Fruit fly (Drosophila melanogaster) whole organism, embryonic: ENCODE data around the gene CG7016.
A peak's percentile ranks its signal among the peaks of the same experiment; 100 is the strongest.

Experiments
- Blimp-1 ChIP-seq: fragments of 200-800 bp; sonication (Bioruptor generic); optimal IDR thresholded peaks from 3 replicates; lab custom pipeline; 2018; ENCODE audit warnings: missing biosample characterization, missing genetic modification characterization, mild to moderate bottlenecking, moderate library complexity, missing genetic modification reagents
- CG10267 ChIP-seq: fragments of 200-800 bp; sonication (Bioruptor generic); optimal IDR thresholded peaks from 2 replicates; lab custom pipeline; 2018; ENCODE audit warnings: missing biosample characterization, mild to moderate bottlenecking, missing genetic modification characterization, moderate library complexity
- CG10274 ChIP-seq: fragments of 200-800 bp; sonication (Bioruptor generic); optimal IDR thresholded peaks from 3 replicates; lab custom pipeline; 2017; ENCODE audit warnings: missing biosample characterization, mild to moderate bottlenecking, missing genetic modification characterization
- CG12236 ChIP-seq: fragments of 200-800 bp; sonication (Bioruptor generic); optimal IDR thresholded peaks from 2 replicates; lab custom pipeline; 2016; ENCODE audit warnings: missing biosample characterization, missing genetic modification characterization
- CG15269 ChIP-seq: fragments of 200-800 bp; sonication (Bioruptor generic); optimal IDR thresholded peaks from 2 replicates; lab custom pipeline; 2018; ENCODE audit warnings: missing biosample characterization, mild to moderate bottlenecking, missing genetic modification characterization, moderate library complexity
- CG16813 ChIP-seq: fragments of 200-800 bp; sonication (Bioruptor generic); IDR thresholded peaks from 3 replicates; pipeline ENCODE4 v1.3.6; 2022; ENCODE audit warnings: missing biosample characterization, missing genetic modification characterization; ENCODE audit not compliant: partially characterized antibody
- CG17359 ChIP-seq: fragments of 200-800 bp; sonication (Bioruptor generic); optimal IDR thresholded peaks from 3 replicates; lab custom pipeline; 2018; ENCODE audit warnings: missing biosample characterization, mild to moderate bottlenecking, missing genetic modification characterization, moderate library complexity
- CG2202 ChIP-seq: fragments of 200-800 bp; sonication (Bioruptor generic); optimal IDR thresholded peaks from 2 replicates; lab custom pipeline; 2018; ENCODE audit warnings: missing biosample characterization, mild to moderate bottlenecking, missing genetic modification characterization
- CG31388 ChIP-seq: fragments of 200-800 bp; sonication (Bioruptor generic); optimal IDR thresholded peaks from 2 replicates; lab custom pipeline; 2016; ENCODE audit warnings: missing biosample characterization, missing genetic modification characterization
- CG7357 ChIP-seq: fragments of 200-800 bp; sonication (Bioruptor generic); IDR thresholded peaks from 3 replicates; pipeline ENCODE4 v1.3.6; 2022; ENCODE audit warnings: missing biosample characterization, missing genetic modification characterization
- CG8478 ChIP-seq: fragments of >200 bp; optimal IDR thresholded peaks from 2 replicates; lab custom pipeline; 2018
- CG9876 ChIP-seq: fragments of 200-800 bp; sonication (Bioruptor generic); optimal IDR thresholded peaks from 2 replicates; lab custom pipeline; 2016; ENCODE audit warnings: missing biosample characterization, missing genetic modification characterization
- CkIIα-i1 ChIP-seq: fragments of 200-800 bp; sonication (Bioruptor generic); IDR thresholded peaks from 2 replicates; pipeline ENCODE4 v1.3.6; 2022; ENCODE audit warnings: missing biosample characterization, missing genetic modification characterization
- Fer1 ChIP-seq: fragments of 200-800 bp; sonication (Bioruptor generic); optimal IDR thresholded peaks from 2 replicates; lab custom pipeline; 2017; ENCODE audit warnings: missing biosample characterization, mild to moderate bottlenecking, missing genetic modification characterization
- H2.0 ChIP-seq: fragments of 200-800 bp; sonication (Bioruptor generic); IDR thresholded peaks from 2 replicates; pipeline ENCODE4 v1.3.6; 2022; ENCODE audit warnings: missing biosample characterization, missing genetic modification characterization
- Hmr ChIP-seq: fragments of 200-800 bp; sonication (Bioruptor generic); optimal IDR thresholded peaks from 3 replicates; lab custom pipeline; 2017; ENCODE audit warnings: mild to moderate bottlenecking, missing biosample characterization, missing genetic modification reagents, missing genetic modification characterization
- Lhr ChIP-seq: fragments of 200-800 bp; sonication (Bioruptor generic); optimal IDR thresholded peaks from 3 replicates; lab custom pipeline; 2017; ENCODE audit warnings: mild to moderate bottlenecking, missing biosample characterization, missing genetic modification reagents, missing genetic modification characterization
- Opbp ChIP-seq: fragments of 200-800 bp; sonication (Bioruptor generic); IDR thresholded peaks from 3 replicates; pipeline ENCODE4 v1.3.6; 2022; ENCODE audit warnings: missing biosample characterization, missing genetic modification characterization; ENCODE audit not compliant: partially characterized antibody
- Stat92E ChIP-seq, 3 experiments: fragments of >200 bp in 2 of 3; fragments of 200-800 bp in 1 of 3; sonication (Bioruptor generic) in 1 of 3; optimal IDR thresholded peaks; 2 replicates each; lab custom pipeline; 2017 to 2019; ENCODE audit warnings: missing biosample characterization in 3 of 3, missing genetic modification characterization in 3 of 3, mild to moderate bottlenecking in 1 of 3, moderate library complexity in 1 of 3
- TFAM ChIP-seq: fragments of 200-800 bp; sonication (Bioruptor generic); optimal IDR thresholded peaks from 2 replicates; lab custom pipeline; 2017; ENCODE audit warnings: missing biosample characterization, missing genetic modification characterization, inconsistent platforms
- Usf ChIP-seq: fragments of 200-800 bp; sonication (Bioruptor generic); optimal IDR thresholded peaks from 2 replicates; lab custom pipeline; 2017; ENCODE audit warnings: missing genotype, missing biosample characterization, missing genetic modification characterization
- Vsx1 ChIP-seq: fragments of 200-800 bp; sonication (Bioruptor generic); optimal IDR thresholded peaks from 2 replicates; lab custom pipeline; 2017; ENCODE audit warnings: missing biosample characterization, mild to moderate bottlenecking, missing genetic modification characterization, missing genetic modification reagents
- ac ChIP-seq: fragments of 200-800 bp; sonication (Bioruptor generic); optimal IDR thresholded peaks from 3 replicates; lab custom pipeline; 2017; ENCODE audit warnings: missing biosample characterization, mild to moderate bottlenecking, missing genetic modification characterization
- aop ChIP-seq: fragments of 200-800 bp; sonication (Bioruptor generic); IDR thresholded peaks from 2 replicates; pipeline ENCODE4 v1.3.6; 2022; ENCODE audit warnings: missing biosample characterization, missing genetic modification characterization
- bcd ChIP-seq: fragments of 200-800 bp; sonication (Bioruptor generic); optimal IDR thresholded peaks from 2 replicates; lab custom pipeline; 2017; ENCODE audit warnings: missing biosample characterization, mild to moderate bottlenecking, missing genetic modification characterization
- br ChIP-seq: fragments of >200 bp; optimal IDR thresholded peaks from 2 replicates; lab custom pipeline; 2017
- corto ChIP-seq: fragments of 200-800 bp; sonication (Bioruptor generic); optimal IDR thresholded peaks from 2 replicates; lab custom pipeline; 2016; ENCODE audit warnings: missing biosample characterization, mild to moderate bottlenecking, missing genetic modification characterization, moderate library complexity
- croc ChIP-seq: fragments of 200-800 bp; sonication (Bioruptor generic); conservative IDR thresholded peaks from 3 replicates; pipeline ENCODE4 v1.3.6; 2022; ENCODE audit warnings: missing biosample characterization, missing genetic modification characterization
- eyg ChIP-seq: fragments of 200-800 bp; sonication (Bioruptor generic); optimal IDR thresholded peaks from 3 replicates; lab custom pipeline; 2016; ENCODE audit warnings: missing biosample characterization, missing genetic modification characterization
- gcm2 ChIP-seq: fragments of 200-800 bp; sonication (Bioruptor generic); optimal IDR thresholded peaks from 2 replicates; lab custom pipeline; 2016; ENCODE audit warnings: missing biosample characterization, missing genetic modification characterization
- grn ChIP-seq: fragments of 200-800 bp; sonication (Bioruptor generic); optimal IDR thresholded peaks from 3 replicates; lab custom pipeline; 2017; ENCODE audit warnings: missing biosample characterization, missing genetic modification characterization
- gsb-n ChIP-seq: fragments of 200-800 bp; sonication (Bioruptor generic); optimal IDR thresholded peaks from 3 replicates; lab custom pipeline; 2018; ENCODE audit warnings: missing biosample characterization, mild to moderate bottlenecking, missing genetic modification characterization
- maf-S ChIP-seq: fragments of 200-800 bp; sonication (Bioruptor generic); optimal IDR thresholded peaks from 2 replicates; lab custom pipeline; 2016; ENCODE audit warnings: missing biosample characterization, missing genetic modification characterization
- odd ChIP-seq: fragments of 200-800 bp; sonication (Bioruptor generic); optimal IDR thresholded peaks from 2 replicates; lab custom pipeline; 2017; ENCODE audit warnings: missing biosample characterization, mild to moderate bottlenecking, missing genetic modification characterization
- otp ChIP-seq: fragments of 200-800 bp; sonication (Bioruptor generic); IDR thresholded peaks from 3 replicates; pipeline ENCODE4, ENCODE4 v1.3.6; 2022; ENCODE audit warnings: missing biosample characterization, missing genetic modification characterization
- pan ChIP-seq, 4 experiments: fragments of >200 bp in 3 of 4; fragments of 200-800 bp in 1 of 4; sonication (Bioruptor generic) in 1 of 4; optimal IDR thresholded peaks in 3 of 4; IDR thresholded peaks in 1 of 4; 2 replicates each; pipeline versions ENCODE4 v1.3.6 to Lab custom; 2017 to 2022; ENCODE audit warnings: missing biosample characterization in 2 of 4, missing genetic modification characterization in 2 of 4, mixed read lengths in 1 of 4
- pita ChIP-seq: fragments of 200-800 bp; sonication (Bioruptor generic); optimal IDR thresholded peaks from 2 replicates; lab custom pipeline; 2017; ENCODE audit warnings: missing biosample characterization, mild to moderate bottlenecking, missing genetic modification characterization
- pnt ChIP-seq: fragments of 200-800 bp; sonication (Bioruptor generic); optimal IDR thresholded peaks from 3 replicates; lab custom pipeline; 2016; ENCODE audit warnings: missing biosample characterization, missing genetic modification characterization
- prd ChIP-seq, 3 experiments: fragments of >200 bp in 2 of 3; fragments of 200-800 bp in 1 of 3; sonication (Bioruptor generic) in 1 of 3; optimal IDR thresholded peaks in 2 of 3; IDR thresholded peaks in 1 of 3; 2 replicates in 2 of 3; 3 replicates in 1 of 3; pipeline versions ENCODE4 v1.3.6 to Lab custom; 2017 to 2022; ENCODE audit warnings: missing biosample characterization in 1 of 3, missing genetic modification characterization in 1 of 3
- run ChIP-seq: fragments of 200-800 bp; sonication (Bioruptor generic); optimal IDR thresholded peaks from 3 replicates; lab custom pipeline; 2018; ENCODE audit warnings: missing biosample characterization, mild to moderate bottlenecking, missing genetic modification characterization
- seq ChIP-seq: fragments of 200-800 bp; sonication (Bioruptor generic); IDR thresholded peaks from 2 replicates; pipeline ENCODE4 v1.3.6; 2022; ENCODE audit warnings: missing biosample characterization, missing genetic modification characterization
- slou ChIP-seq: fragments of 200-800 bp; sonication (Bioruptor generic); optimal IDR thresholded peaks from 3 replicates; lab custom pipeline; 2016; ENCODE audit warnings: missing biosample characterization, missing genetic modification characterization
- tin ChIP-seq: fragments of 200-800 bp; sonication (Bioruptor generic); optimal IDR thresholded peaks from 3 replicates; lab custom pipeline; 2016; ENCODE audit warnings: missing biosample characterization, missing genetic modification characterization
- tio ChIP-seq: fragments of 200-800 bp; sonication (Bioruptor generic); optimal IDR thresholded peaks from 2 replicates; lab custom pipeline; 2017; ENCODE audit warnings: missing biosample characterization, missing genetic modification characterization, inconsistent platforms
- tna ChIP-seq: fragments of 200-800 bp; sonication (Bioruptor generic); IDR thresholded peaks from 2 replicates; pipeline ENCODE4 v1.3.6; 2022; ENCODE audit warnings: missing biosample characterization, missing genetic modification characterization; ENCODE audit not compliant: partially characterized antibody
- tup ChIP-seq: fragments of 200-800 bp; sonication (Bioruptor generic); optimal IDR thresholded peaks from 2 replicates; lab custom pipeline; 2016; ENCODE audit warnings: missing biosample characterization, mild to moderate bottlenecking, missing genetic modification characterization, moderate library complexity
- vvl ChIP-seq: fragments of 200-800 bp; sonication (Bioruptor generic); IDR thresholded peaks from 2 replicates; pipeline ENCODE4 v1.3.6; 2022; ENCODE audit warnings: missing biosample characterization, missing genetic modification characterization

CG7016 gene

dm6 chr3R:24875939-24876842, 13.5 kb downstream of the CG7016 start, which contains the start of gene CG3744 (continued):
- TF ChIP-seq prd (optimal IDR thresholded peaks at IDR 0.05; lab: Kevin White, UChicago): no peak
- peak; percentile 96 for TF ChIP-seq prd (GFP tag; IDR thresholded peaks at IDR 0.05; lab: Robert Waterston, UW)
- peak; percentile 85 for TF ChIP-seq Fer1 (GFP tag; lab: Kevin White, UChicago)
- no peak for TF ChIP-seq br (lab: Kevin White, UChicago)
- peak; percentile 57 for TF ChIP-seq CG10274 (GFP tag; lab: Kevin White, UChicago)
- peak; percentile 79 for TF ChIP-seq CG7357 (GFP tag; lab: Robert Waterston, UW)
- peak; percentile 63 for TF ChIP-seq run (tag; lab: Kevin White, UChicago)
- TF ChIP-seq corto: peak; percentile 44
- TF ChIP-seq bcd (GFP tag; lab: Kevin White, UChicago): peak; percentile 91
- peak; percentile 79 for TF ChIP-seq croc (GFP tag; lab: Robert Waterston, UW)
- TF ChIP-seq slou (GFP tag; lab: Kevin White, UChicago): peak; percentile 85
- TF ChIP-seq CG2202: peak; percentile 57
- TF ChIP-seq Blimp-1 (GFP tag; lab: Kevin White, UChicago): peak; percentile 95
- peak; percentile 69 for TF ChIP-seq tup (GFP tag; lab: Kevin White, UChicago)
- TF ChIP-seq Opbp (GFP tag; lab: Robert Waterston, UW): peak; percentile 94
- TF ChIP-seq CG10267 (tag; lab: Kevin White, UChicago): peak; percentile 85
- peak; percentile 50 for TF ChIP-seq odd (GFP tag; lab: Kevin White, UChicago)
- peak; percentile 20 for TF ChIP-seq ac (GFP tag; lab: Kevin White, UChicago)
- no peak for TF ChIP-seq CG12236
- peak; percentile 82 for TF ChIP-seq seq (GFP tag; lab: Robert Waterston, UW)
- TF ChIP-seq Hmr (GFP tag; lab: Kevin White, UChicago): peak; percentile 95
- TF ChIP-seq tin (GFP tag; lab: Kevin White, UChicago): peak; percentile 95
- no peak for TF ChIP-seq Stat92E (GFP tag; optimal IDR thresholded peaks at IDR 0.05; lab: Kevin White, UChicago)
- TF ChIP-seq maf-S: peak; percentile 36
- 0 out of 2 replicates have a peak, but pooled peaks have one; percentile 52 for TF ChIP-seq CkIIα-i1 (GFP tag; lab: Robert Waterston, UW)
- peak; percentile 88 for TF ChIP-seq tna (GFP tag; lab: Robert Waterston, UW)
- peak; percentile 46 for TF ChIP-seq eyg (GFP tag; lab: Kevin White, UChicago)
- peak; percentile 92 for TF ChIP-seq CG8478
- TF ChIP-seq CG17359 (tag; lab: Kevin White, UChicago): peak; percentile 90
- TF ChIP-seq pan (optimal IDR thresholded peaks at IDR 0.05; lab: Kevin White, UChicago): no peak
- peak in 1 of 2 experiments; percentile 95 for TF ChIP-seq pan (GFP tag; optimal IDR thresholded peaks at IDR 0.05 in 1 of 2, IDR thresholded peaks at IDR 0.05 in 1 of 2)
- TF ChIP-seq grn (GFP tag; lab: Kevin White, UChicago): peak; percentile 0
- TF ChIP-seq aop (GFP tag; lab: Robert Waterston, UW): peak; percentile 90; the same call in 1 of the 2 replicates
- peak; percentile 28 for TF ChIP-seq CG31388 (GFP tag; lab: Kevin White, UChicago)
- TF ChIP-seq CG9876 (GFP tag; lab: Kevin White, UChicago): peak; percentile 41
- TF ChIP-seq Lhr (GFP tag; lab: Kevin White, UChicago): peak; percentile 92
- peak; percentile 90 for TF ChIP-seq CG15269 (tag; lab: Kevin White, UChicago)
- peak; percentile 43 for TF ChIP-seq gcm2 (GFP tag; lab: Kevin White, UChicago)
- TF ChIP-seq Usf (GFP tag; lab: Kevin White, UChicago): peak; percentile 85
- no peak for TF ChIP-seq Vsx1
- no peak for TF ChIP-seq pita (GFP tag; lab: Kevin White, UChicago)
- TF ChIP-seq H2.0 (GFP tag; lab: Robert Waterston, UW): peak; percentile 94
- peak; percentile 82 for TF ChIP-seq pnt (GFP tag; lab: Kevin White, UChicago)
- TF ChIP-seq otp (GFP tag; lab: Robert Waterston, UW): peak; percentile 93
- TF ChIP-seq tio (GFP tag; lab: Kevin White, UChicago): no peak
- peak; percentile 78 for TF ChIP-seq gsb-n (tag; lab: Kevin White, UChicago)
- TF ChIP-seq vvl (GFP tag; lab: Robert Waterston, UW): peak; percentile 98
- TF ChIP-seq TFAM (GFP tag; lab: Kevin White, UChicago): peak; percentile 19
- peak; percentile 96 for TF ChIP-seq CG16813
